Fruit fly (Drosophila melanogaster): ENCODE measurements around the gene toc.

DNA sequence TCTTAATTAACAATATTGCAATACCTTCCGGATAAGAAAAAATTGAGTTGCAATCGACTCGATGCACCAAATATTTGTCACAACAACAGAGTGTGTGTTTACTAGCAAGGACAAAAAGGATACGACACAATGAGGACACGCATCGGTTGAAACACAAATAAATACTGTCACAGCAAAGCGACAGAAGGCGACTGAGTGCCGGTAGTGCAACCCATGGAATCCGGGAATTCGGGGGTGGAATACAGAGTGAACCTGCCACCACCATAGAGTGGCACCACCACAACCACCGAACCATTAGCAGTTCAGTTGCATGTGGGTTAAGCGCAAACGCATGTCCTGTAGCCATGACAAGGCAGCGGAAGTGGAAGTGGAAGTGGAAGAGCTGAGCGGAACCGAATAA lies 14.2 kb downstream of the toc start:
- TF ChIP-seq pan (optimal IDR thresholded peaks at IDR 0.05), result no peak
- TF ChIP-seq usp (GFP tag; optimal IDR thresholded peaks at IDR 0.05), result no peak
- no peak for TF ChIP-seq CG8478 (optimal IDR thresholded peaks at IDR 0.05)
- no peak for TF ChIP-seq Dll (optimal IDR thresholded peaks at IDR 0.05)
- no peak for TF ChIP-seq psq (optimal IDR thresholded peaks at IDR 0.05)
- no peak for TF ChIP-seq EcR (GFP tag; optimal IDR thresholded peaks at IDR 0.05)

All from whole organism.